Worm (Caenorhabditis elegans): Measurements from ENCODE around the gene T22F3.7.

ce11 chrV:3583622-3584021 is 16.8 kb downstream of the T22F3.7 start:
- TF ChIP-seq ama-1 (optimal IDR thresholded peaks at IDR 0.05) (no peak), hmbx-1 (tag; optimal IDR thresholded peaks at IDR 0.05) (no peak), tbx-11 (GFP tag; IDR thresholded peaks at IDR 0.05) (no peak), aly-1 (tag; optimal IDR thresholded peaks at IDR 0.05) (no peak), flt-1 (GFP tag; IDR thresholded peaks at IDR 0.05) (no peak), tbx-37 (GFP tag; conservative IDR thresholded peaks at IDR 0.05) (no peak)
